Worm (Caenorhabditis elegans) whole organism, dauer: Measurements from ENCODE around the gene F40C5.2.
"Not testable (repeated sequence)": the region's sequence is repeated elsewhere in the genome, so short reads cannot be mapped to it uniquely, and the experiment has no call there.

Experiments
- unc-62 ChIP-seq: sonication (generic microtip); optimal IDR thresholded peaks from 2 replicates; lab custom pipeline; 2017; ENCODE audit warnings: missing biosample characterization, missing genetic modification reagents, missing genetic modification characterization

F40C5.2 gene

DNA sequence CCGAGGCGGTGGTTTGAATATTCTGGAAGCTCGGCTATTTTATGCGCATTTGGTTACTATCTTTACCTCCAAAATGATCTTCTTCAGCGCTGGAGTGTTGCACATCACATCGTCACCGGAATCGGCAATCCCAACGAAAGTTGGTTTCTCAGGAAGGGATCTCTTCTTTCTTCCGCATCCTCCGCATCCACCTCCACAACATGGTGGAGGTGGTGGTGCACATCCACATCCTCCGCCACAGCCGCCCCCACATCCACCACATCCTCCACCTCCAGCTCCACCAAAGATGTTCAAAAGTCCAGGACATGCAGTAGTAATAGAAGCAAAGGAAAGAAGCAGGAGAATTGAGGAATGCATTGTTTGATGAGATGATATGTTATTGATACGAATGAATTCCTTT, 13.4 kb upstream of the F40C5.2 start, which contains the start of gene grl-31:
grl-31 (minus strand) TSS at position 357 of the 400 bp plus-strand sequence.
- no peak for TF ChIP-seq unc-62 (GFP tag; lab: Kevin White, UChicago)

DNA sequence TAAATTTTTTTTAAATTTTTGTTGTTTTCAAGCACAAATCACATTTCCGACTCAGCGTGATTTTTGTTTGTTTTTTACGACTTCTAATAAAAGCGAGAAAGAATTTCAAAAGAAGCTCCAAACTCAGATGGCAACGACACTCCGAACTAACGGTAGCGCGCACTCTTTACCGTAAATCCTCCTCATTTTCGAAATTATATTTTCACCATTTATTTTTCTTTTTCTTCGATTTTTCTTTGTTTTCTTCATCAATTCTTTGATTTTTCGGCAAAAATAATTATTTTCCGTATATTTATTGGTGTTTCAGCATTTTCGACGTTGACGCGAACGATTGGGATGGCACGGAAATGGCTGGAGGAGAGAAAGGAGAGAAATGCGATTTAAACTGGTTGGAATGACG, 12.1 kb upstream of the F40C5.2 start, which contains the start of gene T24A6.1:
T24A6.1 (plus strand) TSS at position 301 of the 400 bp plus-strand sequence.
- TF ChIP-seq unc-62 (GFP tag; lab: Kevin White, UChicago) = not testable (repeated sequence)

DNA sequence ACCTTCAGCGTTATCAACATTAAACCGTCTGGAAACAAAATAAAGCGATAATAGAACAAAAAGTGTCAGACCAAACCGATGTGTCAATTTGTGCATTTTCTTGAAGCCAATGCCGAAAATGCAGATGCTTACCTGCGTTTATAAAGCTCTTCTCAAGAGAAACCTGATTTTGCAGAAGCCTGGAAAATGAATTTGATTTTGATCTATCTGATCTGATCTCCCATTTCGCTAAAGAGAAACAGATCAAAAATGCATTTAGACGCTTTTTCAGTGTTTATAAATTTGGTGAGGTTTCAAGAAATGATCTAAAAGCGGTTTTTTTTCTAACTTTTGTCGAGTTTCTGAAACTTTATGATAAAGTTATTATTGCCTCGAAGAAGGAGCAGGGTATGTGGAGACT, 8.0 kb upstream of the F40C5.2 start, which contains the start of gene T24A6.16:
T24A6.16 (minus strand) TSS at position 101 of the 400 bp plus-strand sequence.
- not testable (repeated sequence) for TF ChIP-seq unc-62 (GFP tag; lab: Kevin White, UChicago)

DNA sequence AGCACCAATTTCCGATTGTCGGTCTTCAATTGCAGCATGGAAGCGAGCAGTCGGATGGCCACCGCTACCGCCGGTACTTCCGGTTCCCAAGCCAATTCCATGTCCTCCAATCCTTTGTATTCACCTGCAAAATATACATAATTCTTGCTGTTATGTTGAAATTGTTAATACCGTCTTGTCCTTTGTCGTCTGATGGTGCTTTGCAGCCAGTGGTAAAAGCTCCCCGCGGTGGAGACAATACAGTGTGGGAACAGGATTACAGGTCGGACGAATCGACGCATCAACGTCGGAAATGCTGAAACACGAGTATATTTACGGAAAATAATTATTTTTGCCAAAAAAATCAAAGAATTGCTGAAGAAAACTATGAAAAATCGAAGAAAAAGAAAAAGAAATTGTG, 6.5 kb upstream of the F40C5.2 start, which contains the start of gene T24A6.17:
T24A6.17 (minus strand) TSS at position 101 of the 400 bp plus-strand sequence.
- not testable (repeated sequence) for TF ChIP-seq unc-62 (GFP tag; lab: Kevin White, UChicago)

DNA sequence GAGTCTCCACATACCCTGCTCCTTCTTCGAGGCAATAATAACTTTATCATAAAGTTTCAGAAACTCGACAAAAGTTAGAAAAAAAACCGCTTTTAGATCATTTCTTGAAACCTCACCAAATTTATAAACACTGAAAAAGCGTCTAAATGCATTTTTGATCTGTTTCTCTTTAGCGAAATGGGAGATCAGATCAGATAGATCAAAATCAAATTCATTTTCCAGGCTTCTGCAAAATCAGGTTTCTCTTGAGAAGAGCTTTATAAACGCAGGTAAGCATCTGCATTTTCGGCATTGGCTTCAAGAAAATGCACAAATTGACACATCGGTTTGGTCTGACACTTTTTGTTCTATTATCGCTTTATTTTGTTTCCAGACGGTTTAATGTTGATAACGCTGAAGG, 1.6 kb downstream of the F40C5.2 start, which contains the start of gene F40C5.1:
F40C5.1 (plus strand) TSS at position 301 of the 400 bp plus-strand sequence.
- not testable (repeated sequence) for TF ChIP-seq unc-62 (GFP tag; lab: Kevin White, UChicago)

DNA sequence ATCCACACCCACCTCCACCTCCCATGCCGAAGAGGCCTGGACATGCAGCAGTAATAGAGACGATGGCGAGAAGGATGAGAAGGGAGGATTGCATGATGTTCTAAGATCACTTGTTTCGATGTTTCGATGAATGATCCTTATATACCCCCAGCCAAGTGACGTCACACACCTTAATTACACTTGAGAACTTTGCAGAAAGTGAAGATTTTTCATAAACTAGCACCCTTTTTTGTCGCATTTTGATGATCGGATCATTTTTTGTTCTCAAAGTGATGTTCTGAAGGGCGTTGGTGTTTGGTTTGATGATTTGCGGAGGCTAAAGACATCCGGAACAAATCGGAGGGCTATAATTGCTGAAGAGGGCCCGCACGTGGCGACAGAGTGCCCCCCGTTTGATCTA, 5.0 kb downstream of the F40C5.2 start, which contains the start of gene grl-27:
grl-27 (minus strand) TSS at position 101 of the 400 bp plus-strand sequence.
- TF ChIP-seq unc-62 (GFP tag; lab: Kevin White, UChicago) = no peak

DNA sequence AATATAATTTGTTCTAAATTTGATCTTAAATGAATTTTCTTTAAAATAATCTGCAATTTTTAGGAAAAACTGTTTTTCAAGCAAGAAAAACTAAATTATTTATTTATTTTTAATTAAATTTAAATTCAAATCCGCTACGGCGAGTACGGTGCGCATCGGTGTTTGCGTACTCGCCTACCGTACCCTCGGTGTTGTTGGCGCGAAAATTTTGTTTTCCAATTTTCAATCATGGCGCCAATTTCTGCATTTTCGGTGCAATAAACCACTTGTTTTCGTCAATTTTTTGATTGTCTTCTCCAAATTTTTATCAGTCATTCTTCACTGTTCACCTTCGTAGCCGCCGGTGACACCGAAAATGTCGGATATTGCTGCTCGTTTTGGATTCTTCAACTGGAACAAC, 8.0 kb downstream of the F40C5.2 start, which contains the start of gene pygl-1:
pygl-1 (plus strand) TSS at position 211 of the 400 bp plus-strand sequence.
- no peak for TF ChIP-seq unc-62 (GFP tag; lab: Kevin White, UChicago)

DNA sequence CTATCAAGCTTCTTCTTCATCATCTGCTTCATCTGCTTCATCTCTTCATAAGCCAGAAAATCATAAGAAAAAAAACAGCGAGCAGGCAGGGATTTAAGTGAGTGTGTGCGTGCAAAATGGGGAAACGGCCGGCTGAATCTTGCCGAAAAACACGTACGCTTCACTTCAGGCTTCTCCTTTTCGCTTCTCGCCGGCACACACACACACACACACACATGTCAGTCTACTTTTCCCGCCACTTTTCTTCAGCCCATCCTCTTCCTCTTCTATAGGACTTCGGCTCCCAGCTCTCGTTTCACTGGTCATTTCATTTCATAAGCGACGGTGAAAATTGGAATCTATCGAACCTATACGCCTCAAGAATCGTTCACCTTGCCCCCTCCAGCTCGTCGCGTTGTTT, 8.5 kb downstream of the F40C5.2 start:
- TF ChIP-seq unc-62 (GFP tag; lab: Kevin White, UChicago) = no peak

DNA sequence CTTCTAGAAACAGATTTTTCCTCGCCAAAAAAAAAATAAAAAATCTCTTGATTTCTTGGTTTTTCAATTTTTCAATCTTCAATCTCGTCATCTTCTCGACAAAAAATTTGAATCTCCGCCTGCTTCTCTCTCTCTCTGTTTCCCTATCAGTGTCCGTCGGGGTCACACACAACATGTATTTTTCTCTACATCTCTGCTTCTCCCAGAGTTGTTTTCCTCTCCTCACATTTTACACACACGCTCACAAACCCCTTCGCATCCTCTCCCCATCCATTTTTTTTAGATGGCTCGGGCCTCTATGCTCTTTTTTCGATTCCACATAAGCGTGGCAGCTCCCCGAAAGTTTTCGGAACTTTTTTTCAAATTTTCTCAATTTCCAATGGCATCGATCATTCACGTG, 9.0 kb downstream of the F40C5.2 start:
- no peak for TF ChIP-seq unc-62 (GFP tag; lab: Kevin White, UChicago)

DNA sequence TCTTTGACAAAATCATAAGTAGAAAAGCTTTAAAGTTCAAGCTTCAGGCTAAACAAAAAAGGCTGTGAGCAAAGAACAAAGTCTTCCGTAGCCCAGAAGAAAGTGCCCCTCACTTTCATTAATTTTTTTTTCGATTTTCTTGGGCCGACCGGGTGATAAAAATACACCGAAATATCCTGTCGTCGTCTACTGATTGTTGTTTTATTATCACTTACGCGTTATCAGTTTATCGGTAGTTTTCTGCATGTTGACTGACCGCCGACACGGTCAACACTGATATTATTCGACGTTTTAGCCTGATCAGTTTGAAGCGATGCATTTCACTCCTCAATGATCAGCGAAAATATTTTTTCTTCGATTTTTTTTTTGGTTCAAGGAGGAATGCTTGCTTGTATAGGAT, 9.6 kb downstream of the F40C5.2 start:
- no peak for TF ChIP-seq unc-62 (GFP tag; lab: Kevin White, UChicago)

DNA sequence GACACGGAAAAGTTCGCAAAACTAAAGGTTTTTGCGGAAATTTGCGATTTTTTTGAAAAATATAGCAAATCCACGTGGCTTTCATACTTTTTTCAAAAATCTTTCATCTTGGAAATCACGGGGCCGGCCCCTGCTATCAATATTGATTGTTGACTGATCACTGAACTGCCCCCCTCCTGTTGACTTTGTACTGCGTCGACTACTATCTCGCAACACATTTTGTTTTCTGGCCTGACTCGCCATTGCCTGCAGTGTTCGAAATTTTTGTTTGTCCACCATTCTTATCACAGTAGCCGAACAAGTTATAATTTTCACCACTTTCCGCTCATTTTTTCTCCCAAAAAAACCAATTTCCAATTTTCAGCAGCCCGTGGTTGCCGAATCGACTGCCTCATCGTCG, 10.2 kb downstream of the F40C5.2 start:
- no peak for TF ChIP-seq unc-62 (GFP tag; lab: Kevin White, UChicago)

DNA sequence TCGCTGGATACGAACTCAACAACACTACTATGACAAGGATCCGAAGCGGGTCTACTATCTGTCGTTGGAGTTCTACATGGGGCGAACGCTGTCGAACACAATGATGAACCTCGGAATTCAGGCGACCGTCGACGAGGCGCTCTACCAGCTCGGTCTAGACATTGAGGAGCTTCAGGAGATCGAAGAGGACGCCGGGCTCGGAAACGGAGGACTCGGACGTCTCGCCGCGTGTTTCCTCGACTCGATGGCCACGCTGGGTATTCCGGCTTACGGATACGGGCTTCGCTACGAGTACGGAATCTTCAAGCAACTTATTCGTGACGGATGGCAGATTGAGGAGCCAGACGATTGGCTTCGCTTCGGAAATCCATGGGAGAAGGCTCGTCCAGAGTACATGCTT, 10.8 kb downstream of the F40C5.2 start:
- TF ChIP-seq unc-62 (GFP tag; lab: Kevin White, UChicago) = no peak

DNA sequence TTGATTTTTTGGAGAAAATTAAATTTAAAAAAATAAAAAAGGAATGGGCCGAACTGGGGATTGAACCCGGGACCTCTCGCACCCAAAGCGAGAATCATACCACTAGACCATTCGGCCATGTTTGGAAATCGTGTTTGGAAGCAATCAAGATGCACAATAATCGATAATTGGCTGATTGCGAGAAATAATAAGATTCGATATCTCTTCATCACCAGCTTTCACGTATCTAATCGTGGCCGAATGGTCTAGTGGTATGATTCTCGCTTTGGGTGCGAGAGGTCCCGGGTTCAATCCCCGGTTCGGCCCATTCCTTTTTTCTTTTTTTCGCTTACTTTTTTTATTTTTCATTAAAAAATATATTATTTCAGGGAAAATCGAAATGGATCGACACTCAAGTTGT, 11.3 kb downstream of the F40C5.2 start:
- TF ChIP-seq unc-62 (GFP tag; lab: Kevin White, UChicago) = no peak

DNA sequence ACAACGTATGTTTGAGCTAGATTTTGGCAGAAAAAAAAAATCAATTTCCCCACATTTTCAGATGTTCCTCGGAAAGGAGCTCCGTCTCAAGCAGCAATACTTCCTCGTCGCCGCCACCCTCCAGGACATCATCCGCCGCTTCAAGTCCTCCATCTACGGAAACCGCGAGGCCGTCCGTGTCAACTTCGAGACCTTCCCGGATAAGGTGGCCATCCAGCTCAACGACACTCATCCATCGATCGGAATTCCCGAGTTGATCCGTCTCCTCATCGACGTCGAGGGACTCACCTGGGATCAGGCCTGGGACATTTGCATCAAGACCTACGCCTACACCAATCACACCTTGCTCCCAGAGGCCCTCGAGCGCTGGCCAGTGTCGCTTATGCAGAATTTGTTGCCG, 11.9 kb downstream of the F40C5.2 start:
- TF ChIP-seq unc-62 (GFP tag; lab: Kevin White, UChicago) = no peak

DNA sequence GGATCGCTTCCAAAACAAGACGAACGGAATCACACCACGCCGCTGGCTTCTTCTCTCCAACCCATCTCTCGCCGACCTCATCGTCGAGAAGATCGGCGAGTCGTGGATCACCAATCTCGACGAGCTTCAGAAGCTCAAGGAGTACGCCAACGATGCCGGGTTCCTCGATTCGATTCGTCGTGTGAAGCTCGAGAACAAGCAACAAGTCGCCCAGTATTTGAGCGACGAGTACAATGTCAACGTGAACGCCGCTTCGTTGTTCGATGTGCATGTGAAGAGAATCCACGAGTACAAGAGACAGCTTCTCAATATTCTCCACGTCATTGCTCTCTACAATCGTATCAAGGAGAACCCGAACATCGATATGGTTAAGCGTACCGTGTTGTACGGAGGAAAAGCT, 12.8 kb downstream of the F40C5.2 start:
- TF ChIP-seq unc-62 (GFP tag; lab: Kevin White, UChicago) = no peak

DNA sequence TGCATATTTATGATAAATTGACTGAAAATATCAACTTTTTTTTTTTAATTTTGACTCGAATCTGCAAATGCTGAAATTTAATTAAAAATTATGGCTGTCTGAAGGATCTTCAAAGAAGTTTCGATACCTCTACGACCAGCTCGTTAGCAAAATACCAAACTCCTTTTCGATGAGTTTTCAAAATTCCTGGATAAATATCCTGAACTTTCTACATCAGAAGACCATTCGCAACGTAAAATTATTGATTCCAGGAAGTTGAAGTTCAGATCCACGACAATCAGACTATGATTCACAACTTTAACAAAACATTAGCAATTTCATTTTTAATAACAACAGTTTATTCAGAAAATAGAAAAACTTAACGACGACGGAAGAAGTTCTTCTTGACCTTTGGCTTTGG, 14.2 kb downstream of the F40C5.2 start:
- TF ChIP-seq unc-62 (GFP tag; lab: Kevin White, UChicago) = no peak

DNA sequence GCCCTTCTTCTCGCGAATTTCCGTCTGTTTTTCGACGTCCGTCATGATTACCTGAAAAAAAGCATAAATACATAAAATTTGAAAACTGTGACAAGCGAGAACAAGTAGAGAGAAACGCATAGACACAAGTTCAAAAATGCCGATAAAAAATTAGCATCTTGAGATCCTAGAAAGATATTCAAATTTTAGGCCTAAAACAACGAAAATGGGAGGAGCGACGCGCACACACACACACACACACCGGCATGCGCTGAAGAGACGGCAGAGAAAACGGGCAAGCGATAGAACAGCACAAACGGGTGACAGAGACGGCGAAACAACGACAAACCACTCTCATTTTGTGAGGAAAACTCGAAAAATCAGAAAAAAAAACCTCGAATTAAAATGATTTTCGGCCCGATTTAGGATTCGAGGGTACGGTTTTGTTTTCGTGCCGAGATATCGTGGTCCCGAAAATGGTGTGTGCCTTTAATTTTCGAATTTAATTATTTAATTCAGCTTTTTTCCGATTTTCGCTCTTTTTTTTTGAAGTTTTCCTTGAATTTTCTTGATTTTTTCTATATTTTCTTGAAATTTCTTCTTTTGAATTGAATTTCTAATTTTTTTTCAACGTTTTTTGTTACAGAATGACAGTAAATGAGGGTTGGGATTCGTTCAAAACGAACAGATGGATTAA, 15.4 kb downstream of the F40C5.2 start, which contains the start of the genes rpl-11.1 and T22F3.2:
rpl-11.1 (minus strand) TSS at position 51 of the 676 bp plus-strand sequence.
T22F3.2 (plus strand) TSS at position 626 of the 676 bp plus-strand sequence.
- no peak for TF ChIP-seq unc-62 (GFP tag; lab: Kevin White, UChicago)
